Worm (Caenorhabditis elegans): Measurements from ENCODE around the gene mig-39.

- TF ChIP-seq ceh-22 (tag; optimal IDR thresholded peaks at IDR 0.05) (no peak), ama-1 (optimal IDR thresholded peaks at IDR 0.05) (no peak), nhr-11 (tag; optimal IDR thresholded peaks at IDR 0.05) (no peak), fkh-10 (GFP tag; optimal IDR thresholded peaks at IDR 0.05) (no peak), ceh-19 (GFP tag; optimal IDR thresholded peaks at IDR 0.05) (no peak), sdc-2 (tag; optimal IDR thresholded peaks at IDR 0.05) (no peak), ceh-24 (tag; optimal IDR thresholded peaks at IDR 0.05) (no peak), che-1 (tag; optimal IDR thresholded peaks at IDR 0.05) (no peak), pqm-1 (tag; optimal IDR thresholded peaks at IDR 0.05) (no peak), ttx-3 (tag; optimal IDR thresholded peaks at IDR 0.05) (no peak), unc-86 (tag; optimal IDR thresholded peaks at IDR 0.05) (no peak), nfya-1 (tag; optimal IDR thresholded peaks at IDR 0.05) (no peak), hlh-8 (tag; optimal IDR thresholded peaks at IDR 0.05) (no peak)
These were observed 13.5 kb downstream of the mig-39 start, which contains the start of gene F42H10.6 for ce11 chrIII:8480355-8480754.

All from whole organism, late embryonic.